Worm (Caenorhabditis elegans) whole organism, L4/young adult: ENCODE data around the gene F49E8.8.

Source experiments
- dao-5 ChIP-seq: sonication (generic microtip); optimal IDR thresholded peaks from 2 replicates; lab custom pipeline; 2016; ENCODE audit warnings: missing genotype, missing genetic modification characterization, moderate library complexity, missing compliant biosample characterization
- him-1 ChIP-seq: sonication (generic microtip); optimal IDR thresholded peaks from 2 replicates; lab custom pipeline; 2016; ENCODE audit warnings: missing genotype, missing genetic modification reagents, missing genetic modification characterization, missing compliant biosample characterization

ce11 chrIV:7586972-7587371, 30.5 kb downstream of the F49E8.8 start:
- TF ChIP-seq him-1 (no peak), dao-5 (tag; lab: Kevin White, UChicago) (no peak)
